Fruit fly (Drosophila melanogaster) whole organism, embryonic: ENCODE measurements around the gene CG5715.
A peak's percentile ranks its signal among the peaks of the same experiment; 100 is the strongest.

ENCODE experiments used
- Abd-B ChIP-seq: fragments of 200-800 bp; sonication (Bioruptor generic); optimal IDR thresholded peaks from 2 replicates; lab custom pipeline; 2018; ENCODE audit warnings: missing biosample characterization, mild to moderate bottlenecking, missing genetic modification characterization, moderate library complexity
- Ada2b ChIP-seq: fragments of 200-800 bp; sonication (Bioruptor generic); IDR thresholded peaks from 2 replicates; pipeline ENCODE4 v1.3.6; 2022; ENCODE audit warnings: missing biosample characterization, missing genetic modification characterization
- BEAF-32 ChIP-seq: fragments of 200-800 bp; sonication (Bioruptor generic); optimal IDR thresholded peaks from 3 replicates; lab custom pipeline; 2017; ENCODE audit warnings: missing biosample characterization, missing genetic modification characterization, mild to moderate bottlenecking, moderate library complexity, missing genetic modification reagents
- CG10274 ChIP-seq: fragments of 200-800 bp; sonication (Bioruptor generic); optimal IDR thresholded peaks from 3 replicates; lab custom pipeline; 2017; ENCODE audit warnings: missing biosample characterization, mild to moderate bottlenecking, missing genetic modification characterization
- CG10543 ChIP-seq: fragments of 200-800 bp; sonication (Bioruptor generic); optimal IDR thresholded peaks from 3 replicates; lab custom pipeline; 2017; ENCODE audit warnings: missing biosample characterization, mild to moderate bottlenecking, missing genetic modification characterization, moderate library complexity
- CG12299 ChIP-seq: fragments of 200-800 bp; sonication (Bioruptor generic); optimal IDR thresholded peaks from 2 replicates; lab custom pipeline; 2018; ENCODE audit warnings: missing biosample characterization, mild to moderate bottlenecking, missing genetic modification characterization
- CG1233 ChIP-seq: fragments of 200-800 bp; sonication (Bioruptor generic); optimal IDR thresholded peaks from 4 replicates; lab custom pipeline; 2018; ENCODE audit warnings: missing biosample characterization, mild to moderate bottlenecking, missing genetic modification characterization
- CG13894 ChIP-seq: fragments of 200-800 bp; sonication (Bioruptor generic); optimal IDR thresholded peaks from 3 replicates; lab custom pipeline; 2018; ENCODE audit warnings: missing biosample characterization, mild to moderate bottlenecking, missing genetic modification characterization, moderate library complexity
- CG15269 ChIP-seq: fragments of 200-800 bp; sonication (Bioruptor generic); optimal IDR thresholded peaks from 2 replicates; lab custom pipeline; 2018; ENCODE audit warnings: missing biosample characterization, mild to moderate bottlenecking, missing genetic modification characterization, moderate library complexity
- CG17328 ChIP-seq: fragments of 200-800 bp; sonication (Bioruptor generic); IDR thresholded peaks from 2 replicates; pipeline ENCODE4 v1.3.6; 2022; ENCODE audit warnings: missing biosample characterization, missing genetic modification characterization
- CG18599 ChIP-seq: fragments of 200-800 bp; sonication (Bioruptor generic); optimal IDR thresholded peaks from 3 replicates; lab custom pipeline; 2017; ENCODE audit warnings: missing biosample characterization, missing genetic modification characterization, mild to moderate bottlenecking, moderate library complexity, missing genetic modification reagents
- CG3163 ChIP-seq: fragments of 200-800 bp; sonication (Bioruptor generic); optimal IDR thresholded peaks from 3 replicates; lab custom pipeline; 2016; ENCODE audit warnings: missing biosample characterization, missing genetic modification characterization
- CG4424 ChIP-seq: fragments of 200-800 bp; sonication (Bioruptor generic); optimal IDR thresholded peaks from 3 replicates; lab custom pipeline; 2016; ENCODE audit warnings: missing biosample characterization, missing genetic modification characterization
- CG6654 ChIP-seq: fragments of 200-800 bp; sonication (Bioruptor generic); optimal IDR thresholded peaks from 2 replicates; lab custom pipeline; 2017; ENCODE audit warnings: missing biosample characterization, mild to moderate bottlenecking, missing genetic modification characterization
- CG6683 ChIP-seq: fragments of 200-800 bp; sonication (Bioruptor generic); optimal IDR thresholded peaks from 2 replicates; lab custom pipeline; 2017; ENCODE audit warnings: missing biosample characterization, mild to moderate bottlenecking, missing genetic modification characterization, missing genetic modification reagents
- CkIIα-i1 ChIP-seq: fragments of 200-800 bp; sonication (Bioruptor generic); IDR thresholded peaks from 2 replicates; pipeline ENCODE4 v1.3.6; 2022; ENCODE audit warnings: missing biosample characterization, missing genetic modification characterization
- Dbx ChIP-seq: fragments of 200-800 bp; sonication (Bioruptor generic); IDR thresholded peaks from 3 replicates; pipeline ENCODE4 v1.3.6; 2022; ENCODE audit warnings: missing biosample characterization, missing genetic modification characterization
- Deaf1 ChIP-seq: fragments of 200-800 bp; optimal IDR thresholded peaks from 3 replicates; lab custom pipeline; 2019; ENCODE audit warnings: missing biosample characterization, mild to moderate bottlenecking, missing genetic modification characterization, moderate library complexity
- Drgx ChIP-seq: fragments of 200-800 bp; sonication (Bioruptor generic); IDR thresholded peaks from 2 replicates; pipeline ENCODE4 v1.3.6; 2022; ENCODE audit warnings: missing biosample characterization, missing genetic modification characterization
- Ets65A ChIP-seq: fragments of 200-800 bp; sonication (Bioruptor generic); peaks from one replicate; lab custom pipeline; 2016; ENCODE audit warnings: missing biosample characterization, missing genetic modification characterization
- HHEX ChIP-seq: fragments of 200-800 bp; sonication (Bioruptor generic); optimal IDR thresholded peaks from 3 replicates; lab custom pipeline; 2017; ENCODE audit warnings: missing biosample characterization, mild to moderate bottlenecking, missing genetic modification characterization, missing genetic modification reagents
- HmgD ChIP-seq: fragments of 200-800 bp; sonication (Bioruptor generic); optimal IDR thresholded peaks from 3 replicates; lab custom pipeline; 2016; ENCODE audit warnings: missing biosample characterization, missing genetic modification characterization
- Hmr ChIP-seq: fragments of 200-800 bp; sonication (Bioruptor generic); optimal IDR thresholded peaks from 3 replicates; lab custom pipeline; 2017; ENCODE audit warnings: mild to moderate bottlenecking, missing biosample characterization, missing genetic modification reagents, missing genetic modification characterization
- Lim3 ChIP-seq: fragments of 200-800 bp; sonication (Bioruptor generic); IDR thresholded peaks from 2 replicates; pipeline ENCODE4 v1.3.6; 2022; ENCODE audit warnings: missing biosample characterization, missing genetic modification characterization
- Med ChIP-seq: fragments of 200-800 bp; sonication (Bioruptor generic); peaks from one replicate; lab custom pipeline; 2016; ENCODE audit warnings: missing biosample characterization, missing genetic modification characterization, mild to moderate bottlenecking, inconsistent platforms, moderate library complexity
- Mrtf ChIP-seq: fragments of 200-800 bp; sonication (Bioruptor generic); IDR thresholded peaks from 3 replicates; pipeline ENCODE4 v1.3.6; 2022; ENCODE audit warnings: missing biosample characterization, missing genetic modification characterization
- Sry-δ ChIP-seq: fragments of 200-800 bp; sonication (Bioruptor generic); optimal IDR thresholded peaks from 2 replicates; lab custom pipeline; 2016; ENCODE audit warnings: missing biosample characterization, missing genetic modification characterization
- Ssrp ChIP-seq: fragments of 200-800 bp; sonication (Bioruptor generic); optimal IDR thresholded peaks from 2 replicates; lab custom pipeline; 2018; ENCODE audit warnings: missing biosample characterization, mild to moderate bottlenecking, missing genetic modification characterization, moderate library complexity
- Usf ChIP-seq: fragments of 200-800 bp; sonication (Bioruptor generic); optimal IDR thresholded peaks from 2 replicates; lab custom pipeline; 2017; ENCODE audit warnings: missing genotype, missing biosample characterization, missing genetic modification characterization
- bsh ChIP-seq, 2 experiments: fragments of 200-800 bp; sonication (Bioruptor generic); optimal IDR thresholded peaks; 2 replicates each; lab custom pipeline; 2017 to 2018; ENCODE audit warnings: mild to moderate bottlenecking in 2 of 2, missing biosample characterization in 2 of 2, missing genetic modification characterization in 2 of 2, moderate library complexity in 1 of 2
- cato ChIP-seq: fragments of 200-800 bp; sonication (Bioruptor generic); optimal IDR thresholded peaks from 2 replicates; lab custom pipeline; 2016; ENCODE audit warnings: missing biosample characterization, missing genetic modification characterization, borderline replicate concordance
- cg ChIP-seq: fragments of 200-800 bp; sonication (Bioruptor generic); optimal IDR thresholded peaks from 3 replicates; lab custom pipeline; 2019; ENCODE audit warnings: missing biosample characterization, mild to moderate bottlenecking, missing genetic modification characterization, moderate library complexity
- corto ChIP-seq: fragments of 200-800 bp; sonication (Bioruptor generic); optimal IDR thresholded peaks from 2 replicates; lab custom pipeline; 2016; ENCODE audit warnings: missing biosample characterization, mild to moderate bottlenecking, missing genetic modification characterization, moderate library complexity
- dm ChIP-seq: fragments of 200-800 bp; sonication (Bioruptor generic); optimal IDR thresholded peaks from 3 replicates; lab custom pipeline; 2016; ENCODE audit warnings: missing biosample characterization, missing genetic modification characterization
- dpn ChIP-seq, 2 experiments: fragments of 200-800 bp; sonication (Bioruptor generic); optimal IDR thresholded peaks; 3 replicates each; lab custom pipeline; 2016; ENCODE audit warnings: missing biosample characterization in 2 of 2, missing genetic modification characterization in 2 of 2
- exex ChIP-seq: fragments of 200-800 bp; sonication (Bioruptor generic); optimal IDR thresholded peaks from 4 replicates; lab custom pipeline; 2018; ENCODE audit warnings: missing biosample characterization, mild to moderate bottlenecking, missing genetic modification characterization, moderate library complexity
- fd102C ChIP-seq: fragments of 200-800 bp; sonication (Bioruptor generic); optimal IDR thresholded peaks from 2 replicates; lab custom pipeline; 2018; ENCODE audit warnings: missing biosample characterization, mild to moderate bottlenecking, missing genetic modification characterization, moderate library complexity
- fd3F ChIP-seq: fragments of 200-800 bp; sonication (Bioruptor generic); optimal IDR thresholded peaks from 2 replicates; lab custom pipeline; 2018; ENCODE audit warnings: missing biosample characterization, mild to moderate bottlenecking, missing genetic modification characterization, moderate library complexity
- gcm ChIP-seq: fragments of 200-800 bp; sonication (Bioruptor generic); optimal IDR thresholded peaks from 2 replicates; lab custom pipeline; 2019; ENCODE audit warnings: missing biosample characterization, mild to moderate bottlenecking, missing genetic modification characterization, moderate library complexity
- knrl ChIP-seq: fragments of 200-800 bp; sonication (Bioruptor generic); IDR thresholded peaks from 3 replicates; pipeline ENCODE4 v1.3.6; 2022; ENCODE audit warnings: missing biosample characterization, missing genetic modification characterization; ENCODE audit not compliant: partially characterized antibody
- lbe ChIP-seq: fragments of 200-800 bp; sonication (Bioruptor generic); optimal IDR thresholded peaks from 2 replicates; lab custom pipeline; 2016; ENCODE audit warnings: missing biosample characterization, mild to moderate bottlenecking, missing genetic modification characterization
- odd ChIP-seq: fragments of 200-800 bp; sonication (Bioruptor generic); optimal IDR thresholded peaks from 2 replicates; lab custom pipeline; 2017; ENCODE audit warnings: missing biosample characterization, mild to moderate bottlenecking, missing genetic modification characterization
- ro ChIP-seq: fragments of 200-800 bp; sonication (Bioruptor generic); IDR thresholded peaks from 2 replicates; pipeline ENCODE4 v1.3.6; 2022; ENCODE audit warnings: missing biosample characterization, missing genetic modification characterization
- run ChIP-seq: fragments of 200-800 bp; sonication (Bioruptor generic); optimal IDR thresholded peaks from 3 replicates; lab custom pipeline; 2018; ENCODE audit warnings: missing biosample characterization, mild to moderate bottlenecking, missing genetic modification characterization
- sna ChIP-seq: fragments of 200-800 bp; sonication (Bioruptor generic); IDR thresholded peaks from 2 replicates; pipeline ENCODE4 v1.3.6; 2022; ENCODE audit warnings: missing biosample characterization, missing genetic modification characterization; ENCODE audit not compliant: partially characterized antibody
- tgo ChIP-seq: fragments of 200-800 bp; sonication (Bioruptor generic); IDR thresholded peaks from 3 replicates; pipeline ENCODE4 v1.3.6; 2022; ENCODE audit warnings: missing biosample characterization, missing genetic modification characterization
- tx ChIP-seq: fragments of 200-800 bp; sonication (Bioruptor generic); optimal IDR thresholded peaks from 2 replicates; lab custom pipeline; 2016; ENCODE audit warnings: missing biosample characterization, missing genetic modification characterization
- usp ChIP-seq: fragments of >200 bp; optimal IDR thresholded peaks from 2 replicates; lab custom pipeline; 2017; ENCODE audit warnings: missing biosample characterization, missing genetic modification characterization
- vnd ChIP-seq: fragments of 200-800 bp; sonication (Bioruptor generic); IDR thresholded peaks from 3 replicates; pipeline ENCODE4 v1.3.6; 2022; ENCODE audit warnings: missing biosample characterization, missing genetic modification characterization; ENCODE audit not compliant: partially characterized antibody

CG5715 gene

DNA sequence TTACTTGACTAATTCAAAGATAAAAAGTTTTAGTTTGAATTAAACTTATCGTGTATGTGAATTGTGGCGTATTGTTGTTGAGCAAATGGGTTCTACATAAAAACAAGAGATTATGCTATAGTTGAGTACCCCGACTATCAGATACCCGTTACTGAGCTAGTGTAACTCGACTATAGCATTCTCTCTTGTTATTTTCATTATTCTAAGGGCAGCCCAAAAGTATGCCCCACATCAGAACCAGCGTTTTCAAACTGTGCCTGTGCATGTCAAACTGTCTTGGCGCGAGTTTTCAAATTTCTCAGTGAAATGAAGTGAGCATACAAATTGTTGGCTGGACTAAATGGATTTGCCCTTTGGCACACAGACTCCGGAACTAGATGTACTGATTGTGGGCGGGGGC lies 14.9 kb downstream of the CG5715 start, which contains the start of gene shps (continued):
- TF ChIP-seq run (tag; lab: Kevin White, UChicago), result no peak
- TF ChIP-seq Ada2b, result no peak
- TF ChIP-seq BEAF-32 (GFP tag; lab: Kevin White, UChicago), result no peak
- no peak for TF ChIP-seq CG1233 (GFP tag; lab: Kevin White, UChicago)
- no peak for TF ChIP-seq CG10543 (GFP tag; lab: Kevin White, UChicago)
- TF ChIP-seq cato (GFP tag; lab: Kevin White, UChicago), result no peak
- no peak for TF ChIP-seq Sry-δ (GFP tag; lab: Kevin White, UChicago)
- TF ChIP-seq gcm (GFP tag; lab: Kevin White, UChicago), result no peak
- TF ChIP-seq odd, result no peak
- no peak for TF ChIP-seq CG4424 (GFP tag; lab: Kevin White, UChicago)
- TF ChIP-seq HmgD (GFP tag; lab: Kevin White, UChicago), result peak; percentile 55
- peak; percentile 100 for TF ChIP-seq CG6654 (GFP tag; lab: Kevin White, UChicago)
- no peak for TF ChIP-seq Mrtf (GFP tag; lab: Robert Waterston, UW)
- no peak for TF ChIP-seq bsh (GFP tag; optimal IDR thresholded peaks at IDR 0.05; lab: Kevin White, UChicago)
- no peak for TF ChIP-seq dm
- TF ChIP-seq knrl (GFP tag; lab: Robert Waterston, UW), result peak; percentile 72; the same call in 2 of the 3 replicates
- TF ChIP-seq CG3163 (GFP tag; lab: Kevin White, UChicago), result no peak
- TF ChIP-seq CG18599 (GFP tag; lab: Kevin White, UChicago), result no peak
- no peak for TF ChIP-seq Abd-B (GFP tag; lab: Kevin White, UChicago)
- TF ChIP-seq Drgx (GFP tag; lab: Robert Waterston, UW), result no peak
- TF ChIP-seq CG17328, result no peak
- TF ChIP-seq fd102C (GFP tag; lab: Kevin White, UChicago), result no peak
- no peak for TF ChIP-seq Ssrp (tag; lab: Kevin White, UChicago)
- TF ChIP-seq cg (GFP tag; lab: Kevin White, UChicago), result no peak
- TF ChIP-seq usp (GFP tag; lab: Kevin White, UChicago), result no peak
- no peak for TF ChIP-seq fd3F
- TF ChIP-seq Usf (GFP tag; lab: Kevin White, UChicago), result no peak
- peak; percentile 82 for TF ChIP-seq vnd (GFP tag; lab: Robert Waterston, UW)
- no peak for TF ChIP-seq Deaf1
- no peak for TF ChIP-seq Lim3 (GFP tag; lab: Robert Waterston, UW)
- peak; percentile 75 for TF ChIP-seq sna (GFP tag; lab: Robert Waterston, UW)
- TF ChIP-seq Dbx (GFP tag; lab: Robert Waterston, UW), result no peak
- no peak for TF ChIP-seq tx (GFP tag; lab: Kevin White, UChicago)
- TF ChIP-seq CG13894, result no peak
- no peak for TF ChIP-seq CG12299
- TF ChIP-seq CG10274, result no peak
- TF ChIP-seq CG6683, result no peak
- no peak for TF ChIP-seq CkIIα-i1 (GFP tag; lab: Robert Waterston, UW)
- TF ChIP-seq HHEX (GFP tag; lab: Kevin White, UChicago), result no peak
- no peak for TF ChIP-seq dpn (GFP tag; optimal IDR thresholded peaks at IDR 0.05; lab: Kevin White, UChicago)

DNA sequence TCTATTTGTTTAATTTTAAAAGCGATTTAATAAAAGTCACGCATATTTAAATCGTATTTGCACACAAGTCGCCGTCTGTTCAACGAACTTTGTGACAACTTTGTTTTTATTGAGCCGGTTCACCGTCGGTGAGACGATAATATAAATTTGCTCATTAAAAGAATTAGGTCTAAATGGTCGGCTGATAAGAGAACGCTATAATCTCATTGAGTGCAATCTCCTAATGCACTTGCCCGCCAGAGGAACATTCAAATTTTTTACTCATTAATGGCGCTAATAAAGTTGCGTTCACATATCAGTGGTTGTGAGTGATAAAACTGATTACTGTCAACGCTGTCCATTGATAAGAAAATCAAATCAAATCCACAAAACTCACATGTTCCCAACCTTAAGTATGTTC lies 15.5 kb downstream of the CG5715 start:
- TF ChIP-seq corto (GFP tag; lab: Kevin White, UChicago) (peak; percentile 62), lbe (GFP tag; lab: Kevin White, UChicago) (peak; percentile 50), Hmr (GFP tag; lab: Kevin White, UChicago) (no peak), Med (GFP tag; lab: Kevin White, UChicago) (peak; percentile 22), ro (GFP tag; lab: Robert Waterston, UW) (no peak), Ets65A (peak; percentile 10), exex (tag; lab: Kevin White, UChicago) (peak; percentile 48), tgo (no peak), CG15269 (no peak)
- TF ChIP-seq, all 482 proteins: peak for 5
